Worm (Caenorhabditis elegans): Measurements from ENCODE around the gene T10F2.5.
A peak's percentile ranks its signal among the peaks of the same experiment; 100 is the strongest.

ce11 chrIII:5134506-5134905 is 24.9 kb downstream of the T10F2.5 start:
- TF ChIP-seq nfya-1 (tag; optimal IDR thresholded peaks at IDR 0.05), result no peak
- no peak for TF ChIP-seq unc-55 (GFP tag; optimal IDR thresholded peaks at IDR 0.05)
- no peak for TF ChIP-seq fkh-10 (GFP tag; optimal IDR thresholded peaks at IDR 0.05)
- no peak for TF ChIP-seq mec-3 (tag; optimal IDR thresholded peaks at IDR 0.05; ENCODE audit: borderline replicate concordance)
- no peak for TF ChIP-seq hlh-13 (GFP tag; optimal IDR thresholded peaks at IDR 0.05)
- TF ChIP-seq ceh-24 (tag; optimal IDR thresholded peaks at IDR 0.05), result no peak
- no peak for TF ChIP-seq nhr-11 (tag; optimal IDR thresholded peaks at IDR 0.05)
- TF ChIP-seq pag-3 (tag; optimal IDR thresholded peaks at IDR 0.05; ENCODE audit: borderline replicate concordance), result no peak
- TF ChIP-seq che-1 (tag; optimal IDR thresholded peaks at IDR 0.05), result no peak
- TF ChIP-seq dve-1 (tag; optimal IDR thresholded peaks at IDR 0.05), result no peak
- no peak for TF ChIP-seq hlh-8 (tag; optimal IDR thresholded peaks at IDR 0.05)
- TF ChIP-seq ets-4 (tag; optimal IDR thresholded peaks at IDR 0.05), result no peak
- no peak for TF ChIP-seq sox-4 (tag; optimal IDR thresholded peaks at IDR 0.05)
- TF ChIP-seq tbx-2 (tag; optimal IDR thresholded peaks at IDR 0.05), result peak; percentile 88

Measured in whole organism, late embryonic.